Worm (Caenorhabditis elegans) whole organism, L4 larva: Measurements from ENCODE around the gene C46H3.2.
A peak's percentile ranks its signal among the peaks of the same experiment; 100 is the strongest.

Experiments used
- T20F7.1 ChIP-seq: fragments of 200-800 bp; sonication (Bioruptor generic); optimal IDR thresholded peaks from 2 replicates; lab custom pipeline; 2018; ENCODE audit warnings: mild to moderate bottlenecking, missing genetic modification characterization, missing compliant biosample characterization
- ZK546.5 ChIP-seq, 2 experiments: sonication (generic microtip); optimal IDR thresholded peaks; 2 replicates each; lab custom pipeline; 2017; ENCODE audit warnings: missing biosample characterization in 2 of 2, missing genetic modification characterization in 2 of 2
- aha-1 ChIP-seq: fragments of 150-350 bp; peaks from one replicate; lab custom pipeline; 2014; ENCODE audit warnings: missing biosample characterization, missing genetic modification characterization
- aly-2 ChIP-seq: sonication (generic microtip); optimal IDR thresholded peaks from 2 replicates; lab custom pipeline; 2018; ENCODE audit warnings: missing biosample characterization, missing genetic modification characterization
- attf-4 ChIP-seq: sonication (generic microtip); optimal IDR thresholded peaks from 3 replicates; lab custom pipeline; 2017; ENCODE audit warnings: missing biosample characterization, missing genetic modification characterization
- ceh-20 ChIP-seq: fragments of 200-800 bp; sonication (Bioruptor generic); IDR thresholded peaks from 2 replicates; pipeline ENCODE4 v1.3.6; 2022; ENCODE audit warnings: missing genetic modification reagents, missing genetic modification characterization, missing compliant biosample characterization
- ceh-28 ChIP-seq: fragments of 150-350 bp; optimal IDR thresholded peaks from 2 replicates; lab custom pipeline; 2014; ENCODE audit warnings: missing biosample characterization, missing genetic modification reagents, missing genetic modification characterization
- ceh-32 ChIP-seq: sonication (generic microtip); optimal IDR thresholded peaks from 2 replicates; lab custom pipeline; 2016; ENCODE audit warnings: mild to moderate bottlenecking, missing genetic modification characterization, missing compliant biosample characterization; ENCODE audit not compliant: poor library complexity
- ceh-44 ChIP-seq: fragments of 200-800 bp; sonication (Bioruptor generic); IDR thresholded peaks from 2 replicates; pipeline ENCODE4 v1.3.6; 2022; ENCODE audit warnings: missing genetic modification reagents, missing genetic modification characterization, missing compliant biosample characterization
- ceh-62 ChIP-seq: sonication (generic microtip); optimal IDR thresholded peaks from 2 replicates; lab custom pipeline; 2017; ENCODE audit warnings: missing biosample characterization, missing genetic modification characterization
- ctbp-1 ChIP-seq: fragments of 200-800 bp; sonication (Bioruptor generic); IDR thresholded peaks from 2 replicates; pipeline ENCODE4 v1.3.6; 2022; ENCODE audit warnings: missing genetic modification reagents, missing genetic modification characterization, missing compliant biosample characterization
- daf-12 ChIP-seq: fragments of 150-350 bp; optimal IDR thresholded peaks from 2 replicates; lab custom pipeline; 2014; ENCODE audit warnings: missing biosample characterization, missing genetic modification reagents, missing genetic modification characterization
- daf-16 ChIP-seq, 3 experiments: sonication (generic microtip); optimal IDR thresholded peaks; 2 replicates each; lab custom pipeline; 2016 to 2017; ENCODE audit warnings: missing genetic modification characterization in 3 of 3, missing genetic modification reagents in 3 of 3, mild to moderate bottlenecking in 2 of 3, missing compliant biosample characterization in 2 of 3, missing biosample characterization in 1 of 3, moderate library complexity in 1 of 3
- daf-19 ChIP-seq: fragments of 200-800 bp; sonication (Bioruptor generic); conservative IDR thresholded peaks from 2 replicates; pipeline ENCODE4 v1.3.6; 2022; ENCODE audit warnings: missing genetic modification characterization, missing compliant biosample characterization
- dmd-9 ChIP-seq: fragments of 200-800 bp; sonication (Bioruptor generic); IDR thresholded peaks from 2 replicates; pipeline ENCODE4 v1.3.6; 2022; ENCODE audit warnings: missing genetic modification reagents, missing genetic modification characterization, missing compliant biosample characterization
- egl-43 ChIP-seq: fragments of 200-800 bp; sonication (Bioruptor generic); IDR thresholded peaks from 2 replicates; pipeline ENCODE4 v1.3.6; 2022; ENCODE audit warnings: missing genetic modification reagents, missing genetic modification characterization, missing compliant biosample characterization
- fkh-10 ChIP-seq: fragments of 150-350 bp; optimal IDR thresholded peaks from 2 replicates; lab custom pipeline; 2014; ENCODE audit warnings: missing biosample characterization, missing genetic modification reagents, missing genetic modification characterization
- hlh-30 ChIP-seq: sonication (generic microtip); optimal IDR thresholded peaks from 2 replicates; lab custom pipeline; 2017; ENCODE audit warnings: antibody characterized with exemption, mild to moderate bottlenecking, missing genetic modification characterization, missing compliant biosample characterization; ENCODE audit not compliant: insufficient read depth
- hmg-1.1 ChIP-seq: fragments of 200-800 bp; sonication (Bioruptor generic); IDR thresholded peaks from 2 replicates; pipeline ENCODE4 v1.3.6; 2022; ENCODE audit warnings: missing genetic modification reagents, missing genetic modification characterization, missing compliant biosample characterization
- lin-13 ChIP-seq: fragments of 150-350 bp; optimal IDR thresholded peaks from 2 replicates; lab custom pipeline; 2014; ENCODE audit warnings: missing biosample characterization, missing genetic modification reagents, missing genetic modification characterization
- lin-15B ChIP-seq: fragments of 150-350 bp; sonication (generic microtip); optimal IDR thresholded peaks from 3 replicates; lab custom pipeline; 2014; ENCODE audit warnings: missing biosample characterization, missing genetic modification characterization
- lir-3 ChIP-seq: sonication (generic microtip); optimal IDR thresholded peaks from 2 replicates; lab custom pipeline; 2016; ENCODE audit warnings: mild to moderate bottlenecking, missing genetic modification characterization, missing compliant biosample characterization
- mdl-1 ChIP-seq, 2 experiments: fragments of 150-350 bp in 1 of 2; sonication (generic microtip) in 1 of 2; optimal IDR thresholded peaks; 2 replicates each; lab custom pipeline; 2014 to 2017; ENCODE audit warnings: missing biosample characterization in 2 of 2, missing genetic modification characterization in 2 of 2
- mdt-29 ChIP-seq: fragments of 200-800 bp; sonication (Bioruptor generic); IDR thresholded peaks from 2 replicates; pipeline ENCODE4 v1.3.6; 2022; ENCODE audit warnings: missing genetic modification reagents, missing genetic modification characterization, missing compliant biosample characterization
- mes-2 ChIP-seq: sonication (generic microtip); optimal IDR thresholded peaks from 2 replicates; lab custom pipeline; 2016; ENCODE audit warnings: missing genotype, mild to moderate bottlenecking, missing genetic modification characterization, missing compliant biosample characterization; ENCODE audit not compliant: poor library complexity, severe bottlenecking
- mxl-2 ChIP-seq: fragments of 200-800 bp; sonication (Bioruptor generic); conservative IDR thresholded peaks from 2 replicates; pipeline ENCODE4 v1.3.6; 2022; ENCODE audit warnings: missing genetic modification reagents, missing genetic modification characterization, missing compliant biosample characterization
- nhr-102 ChIP-seq: sonication (generic microtip); optimal IDR thresholded peaks from 2 replicates; lab custom pipeline; 2016; ENCODE audit warnings: mild to moderate bottlenecking, missing genetic modification characterization, moderate library complexity, missing compliant biosample characterization
- nhr-237 ChIP-seq: sonication (generic microtip); optimal IDR thresholded peaks from 2 replicates; lab custom pipeline; 2017; ENCODE audit warnings: missing biosample characterization, missing genetic modification characterization
- nhr-41 ChIP-seq: fragments of 200-800 bp; sonication (Bioruptor generic); IDR thresholded peaks from 2 replicates; pipeline ENCODE4 v1.3.6; 2022; ENCODE audit warnings: missing genetic modification reagents, missing genetic modification characterization, missing compliant biosample characterization
- nhr-6 ChIP-seq: fragments of 150-350 bp; optimal IDR thresholded peaks from 2 replicates; lab custom pipeline; 2014; ENCODE audit warnings: missing biosample characterization, missing genetic modification characterization
- pha-4 ChIP-seq, 2 experiments: fragments of 150-350 bp in 1 of 2; fragments of 200-800 bp in 1 of 2; sonication (Bioruptor generic) in 1 of 2; IDR thresholded peaks in 1 of 2; optimal IDR thresholded peaks in 1 of 2; 2 replicates each; pipeline versions ENCODE4 v1.3.6 to Lab custom; 2014 to 2022; ENCODE audit warnings: missing genetic modification characterization in 2 of 2, missing genetic modification reagents in 2 of 2, missing biosample characterization in 1 of 2, missing compliant biosample characterization in 1 of 2
- php-3 ChIP-seq: fragments of 200-800 bp; sonication (Bioruptor generic); IDR thresholded peaks from 2 replicates; pipeline ENCODE4 v1.3.6; 2022; ENCODE audit warnings: missing genetic modification reagents, missing genetic modification characterization, missing compliant biosample characterization
- pqm-1 ChIP-seq: sonication (generic microtip); optimal IDR thresholded peaks from 2 replicates; lab custom pipeline; 2017; ENCODE audit warnings: missing biosample characterization, missing genetic modification characterization
- saeg-2 ChIP-seq: fragments of 200-800 bp; sonication (Bioruptor generic); IDR thresholded peaks from 2 replicates; pipeline ENCODE4 v1.3.6; 2022; ENCODE audit warnings: missing genetic modification reagents, missing genetic modification characterization, missing compliant biosample characterization
- spr-3 ChIP-seq: fragments of 200-800 bp; sonication (Bioruptor generic); optimal IDR thresholded peaks from 2 replicates; lab custom pipeline; 2018; ENCODE audit warnings: mild to moderate bottlenecking, missing genetic modification characterization, missing compliant biosample characterization
- tra-1 ChIP-seq: fragments of 200-800 bp; sonication (Bioruptor generic); IDR thresholded peaks from 2 replicates; pipeline ENCODE4 v1.3.6; 2022; ENCODE audit warnings: missing genetic modification reagents, missing genetic modification characterization, missing compliant biosample characterization
- unc-39 ChIP-seq: sonication (generic microtip); optimal IDR thresholded peaks from 2 replicates; lab custom pipeline; 2017; ENCODE audit warnings: missing biosample characterization, missing genetic modification characterization
- unc-62 ChIP-seq, 3 experiments: fragments of 150-350 bp in 1 of 3; sonication (generic microtip); optimal IDR thresholded peaks in 2 of 3; peaks in 1 of 3; 1 replicate in 1 of 3; 2 replicates in 2 of 3; lab custom pipeline; 2014 to 2017; ENCODE audit warnings: missing biosample characterization in 3 of 3, missing genetic modification characterization in 3 of 3, missing genetic modification reagents in 3 of 3, missing genotype in 1 of 3
- zfp-3 ChIP-seq: fragments of 200-800 bp; sonication (Bioruptor generic); conservative IDR thresholded peaks from 2 replicates; pipeline ENCODE4 v1.3.6; 2022; ENCODE audit warnings: missing genetic modification reagents, missing genetic modification characterization, missing compliant biosample characterization
- zip-2 ChIP-seq: fragments of 150-350 bp; optimal IDR thresholded peaks from 2 replicates; lab custom pipeline; 2014; ENCODE audit warnings: missing biosample characterization, missing genetic modification characterization
- ztf-7 ChIP-seq: fragments of 150-350 bp; optimal IDR thresholded peaks from 2 replicates; lab custom pipeline; 2014; ENCODE audit warnings: missing biosample characterization, missing genetic modification characterization

C46H3.2 gene

ce11 chrX:1245717-1246116 lies 15.2 kb upstream of the C46H3.2 start, which contains the start of gene tsp-9:
tsp-9 (plus strand) TSS chrX:1246017.
- TF ChIP-seq fkh-10 (GFP tag; lab: Kevin White, UChicago) (peak; percentile 2), ceh-20 (no peak), nhr-41 (no peak), mdt-29 (GFP tag; lab: Robert Waterston, UW) (no peak), daf-19 (no peak), unc-62 (GFP tag; optimal IDR thresholded peaks at IDR 0.05 in 1 of 2; lab: Kevin White, UChicago) (peak in 1 of 2 experiments; percentile 42), unc-62 (tag; optimal IDR thresholded peaks at IDR 0.05; lab: Kevin White, UChicago) (no peak), mes-2 (tag; lab: Kevin White, UChicago) (no peak), lin-15B (tag; lab: Kevin White, UChicago) (no peak), daf-16 (GFP tag; optimal IDR thresholded peaks at IDR 0.05; lab: Kevin White, UChicago) (no peak), daf-16 (tag; optimal IDR thresholded peaks at IDR 0.05; lab: Kevin White, UChicago) (peak; percentile 52), zfp-3 (GFP tag; lab: Robert Waterston, UW) (no peak), daf-12 (no peak), nhr-102 (tag; lab: Kevin White, UChicago) (no peak), pqm-1 (tag; lab: Kevin White, UChicago) (peak; percentile 47)

ce11 chrX:1244235-1244634 lies 13.7 kb upstream of the C46H3.2 start:
- TF ChIP-seq ceh-20 (no peak), nhr-237 (no peak), unc-39 (no peak), ceh-28 (tag; lab: Kevin White, UChicago) (no peak), ceh-44 (0 out of 2 replicates have a peak, but pooled peaks have one; percentile 51), ceh-32 (tag; lab: Kevin White, UChicago) (no peak), hlh-30 (tag; lab: Kevin White, UChicago) (peak; percentile 23), hmg-1.1 (peak; percentile 42; the same call in 1 of the 2 replicates), mdl-1 (tag; optimal IDR thresholded peaks at IDR 0.05; lab: Kevin White, UChicago) (peak in 1 of 2 experiments; percentile 50), egl-43 (peak; percentile 66), mxl-2 (GFP tag; lab: Robert Waterston, UW) (no peak), aha-1 (tag; lab: Kevin White, UChicago) (peak; percentile 93)

DNA sequence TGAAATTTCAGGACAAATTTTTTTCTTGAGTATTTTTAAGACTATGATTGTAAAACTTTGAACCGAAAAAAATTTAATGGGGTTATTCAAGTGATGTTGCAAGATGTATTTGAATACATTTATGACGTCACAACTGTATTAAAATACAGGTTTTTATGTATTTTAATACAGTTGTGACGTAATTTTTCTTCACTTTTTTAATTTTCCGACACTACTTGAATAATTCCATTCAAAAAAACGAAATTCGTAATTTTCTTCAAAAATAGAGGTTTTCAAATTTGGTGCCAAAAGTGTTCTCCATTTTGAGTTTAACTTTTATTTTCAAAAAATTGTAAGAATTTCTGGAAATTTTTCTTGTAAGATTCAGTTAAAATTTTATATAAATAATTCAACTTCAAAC lies 12.2 kb upstream of the C46H3.2 start:
- no peak for TF ChIP-seq daf-19
- no peak for TF ChIP-seq tra-1 (GFP tag; lab: Robert Waterston, UW)
- no peak for TF ChIP-seq aha-1 (tag; lab: Kevin White, UChicago)
- no peak for TF ChIP-seq php-3
- no peak for TF ChIP-seq attf-4 (tag; lab: Kevin White, UChicago)
- TF ChIP-seq dmd-9 (GFP tag; lab: Robert Waterston, UW) = no peak
- no peak for TF ChIP-seq spr-3 (GFP tag; lab: Kevin White, UChicago)

DNA sequence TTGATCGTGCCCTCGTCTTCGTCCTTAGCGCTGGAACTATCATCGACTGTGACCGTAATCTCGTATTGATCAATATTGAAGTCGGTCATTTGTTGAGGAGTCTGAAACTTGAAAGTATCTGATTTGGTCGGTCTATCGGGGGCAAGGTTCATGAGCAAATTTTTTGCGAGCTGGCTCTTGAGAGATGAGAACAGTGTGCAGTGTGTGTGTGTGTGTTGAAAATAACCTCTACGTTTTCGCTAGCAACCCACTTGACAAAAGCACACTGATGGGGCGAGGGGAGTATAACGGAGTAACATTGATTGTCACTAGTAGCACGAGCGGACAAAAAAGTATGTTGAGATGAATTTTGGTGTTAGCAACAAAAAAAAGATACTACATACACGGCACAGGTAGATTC lies 8.2 kb upstream of the C46H3.2 start, which contains the start of gene C25G6.3:
C25G6.3 (minus strand) TSS at position 101 of the 400 bp plus-strand sequence.
- TF ChIP-seq aly-2 (no peak), lir-3 (tag; lab: Kevin White, UChicago) (no peak), pha-4 (GFP tag; IDR thresholded peaks at IDR 0.05; lab: Robert Waterston, UW) (no peak), pha-4 (tag; optimal IDR thresholded peaks at IDR 0.05; lab: Kevin White, UChicago) (no peak), saeg-2 (no peak), spr-3 (GFP tag; lab: Kevin White, UChicago) (no peak), ztf-7 (tag; lab: Kevin White, UChicago) (no peak), ceh-62 (no peak), zip-2 (tag; lab: Kevin White, UChicago) (no peak), lin-13 (GFP tag; lab: Kevin White, UChicago) (no peak), ceh-44 (no peak), nhr-6 (tag; lab: Kevin White, UChicago) (no peak), mes-2 (tag; lab: Kevin White, UChicago) (no peak), T20F7.1 (no peak), unc-39 (no peak), ZK546.5 (tag; optimal IDR thresholded peaks at IDR 0.05; lab: Kevin White, UChicago) (no peak), ctbp-1 (no peak)
